Worm (Caenorhabditis elegans) whole organism, mixed stage, embryonic: ENCODE results near the gene fipr-4.

ENCODE experiments used
- M03D4.4 ChIP-seq: sonication (generic microtip); optimal IDR thresholded peaks from 2 replicates; lab custom pipeline; 2017; ENCODE audit warnings: mild to moderate bottlenecking, missing genetic modification characterization, missing compliant biosample characterization
- bed-3 ChIP-seq: fragments of 200-800 bp; sonication (Bioruptor generic); optimal IDR thresholded peaks from 3 replicates; lab custom pipeline; 2018; ENCODE audit warnings: mild to moderate bottlenecking, missing genetic modification characterization, moderate library complexity, missing compliant biosample characterization
- blmp-1 ChIP-seq: fragments of 150-350 bp; optimal IDR thresholded peaks from 2 replicates; lab custom pipeline; 2014; ENCODE audit warnings: missing biosample characterization, missing genetic modification characterization
- ceh-39 ChIP-seq: fragments of 150-350 bp; optimal IDR thresholded peaks from 2 replicates; lab custom pipeline; 2014; ENCODE audit warnings: missing biosample characterization, missing genetic modification characterization
- ceh-43 ChIP-seq: fragments of 200-800 bp; sonication (Bioruptor generic); optimal IDR thresholded peaks from 2 replicates; lab custom pipeline; 2018; ENCODE audit warnings: mild to moderate bottlenecking, missing genetic modification characterization, moderate library complexity, missing compliant biosample characterization
- ces-1 ChIP-seq: fragments of 150-350 bp; optimal IDR thresholded peaks from 2 replicates; lab custom pipeline; 2014; ENCODE audit warnings: missing biosample characterization, missing genetic modification reagents, missing genetic modification characterization
- cnd-1 ChIP-seq: fragments of 200-800 bp; sonication (Bioruptor generic); optimal IDR thresholded peaks from 2 replicates; lab custom pipeline; 2018; ENCODE audit warnings: mild to moderate bottlenecking, missing genetic modification characterization, missing compliant biosample characterization
- elt-1 ChIP-seq: sonication (generic microtip); optimal IDR thresholded peaks from 2 replicates; lab custom pipeline; 2017; ENCODE audit warnings: missing genetic modification characterization, mild to moderate bottlenecking, missing compliant biosample characterization, antibody characterized with exemption, moderate library complexity, borderline replicate concordance; ENCODE audit not compliant: insufficient read depth
- elt-3 ChIP-seq: fragments of 150-350 bp; optimal IDR thresholded peaks from 2 replicates; lab custom pipeline; 2014; ENCODE audit warnings: missing biosample characterization, missing genetic modification characterization
- flh-1 ChIP-seq: fragments of 200-800 bp; sonication (Bioruptor generic); optimal IDR thresholded peaks from 2 replicates; lab custom pipeline; 2018; ENCODE audit warnings: mild to moderate bottlenecking, missing genetic modification characterization, moderate library complexity, missing compliant biosample characterization
- ham-2 ChIP-seq: fragments of 200-800 bp; sonication (Bioruptor generic); optimal IDR thresholded peaks from 2 replicates; lab custom pipeline; 2018; ENCODE audit warnings: mild to moderate bottlenecking, missing genetic modification characterization, missing compliant biosample characterization
- hlh-1 ChIP-seq: fragments of 150-350 bp; optimal IDR thresholded peaks from 2 replicates; lab custom pipeline; 2014; ENCODE audit warnings: missing biosample characterization, missing genetic modification reagents, missing genetic modification characterization
- lin-13 ChIP-seq: fragments of 150-350 bp; optimal IDR thresholded peaks from 2 replicates; lab custom pipeline; 2014; ENCODE audit warnings: missing biosample characterization, missing genetic modification characterization
- lin-32 ChIP-seq: fragments of 200-800 bp; sonication (Bioruptor generic); optimal IDR thresholded peaks from 2 replicates; lab custom pipeline; 2018; ENCODE audit warnings: mild to moderate bottlenecking, missing genetic modification characterization, missing compliant biosample characterization
- lsy-2 ChIP-seq: fragments of 150-350 bp; optimal IDR thresholded peaks from 2 replicates; lab custom pipeline; 2014; ENCODE audit warnings: missing biosample characterization, missing genetic modification characterization
- mab-5 ChIP-seq: fragments of 150-350 bp; optimal IDR thresholded peaks from 2 replicates; lab custom pipeline; 2014; ENCODE audit warnings: missing biosample characterization, missing genetic modification characterization
- mep-1 ChIP-seq: fragments of 150-350 bp; optimal IDR thresholded peaks from 2 replicates; lab custom pipeline; 2017; ENCODE audit warnings: missing biosample characterization, missing genetic modification reagents, missing genetic modification characterization, inconsistent platforms
- mls-2 ChIP-seq: sonication (generic microtip); optimal IDR thresholded peaks from 2 replicates; lab custom pipeline; 2016; ENCODE audit warnings: mild to moderate bottlenecking, missing genetic modification characterization, moderate library complexity, missing compliant biosample characterization
- nhr-12 ChIP-seq: fragments of 150-350 bp; optimal IDR thresholded peaks from 2 replicates; lab custom pipeline; 2014; ENCODE audit warnings: missing biosample characterization, missing genetic modification characterization
- nhr-2 ChIP-seq: fragments of 150-350 bp; optimal IDR thresholded peaks from 2 replicates; lab custom pipeline; 2014; ENCODE audit warnings: missing biosample characterization, missing genetic modification characterization
- nhr-237 ChIP-seq: fragments of 150-350 bp; optimal IDR thresholded peaks from 2 replicates; lab custom pipeline; 2014; ENCODE audit warnings: missing biosample characterization, missing genetic modification characterization
- nhr-28 ChIP-seq: fragments of 150-350 bp; optimal IDR thresholded peaks from 2 replicates; lab custom pipeline; 2014; ENCODE audit warnings: missing biosample characterization, missing genetic modification characterization
- nhr-76 ChIP-seq: sonication (generic microtip); optimal IDR thresholded peaks from 2 replicates; lab custom pipeline; 2017; ENCODE audit warnings: missing biosample characterization, missing genetic modification characterization
- pha-4 ChIP-seq: fragments of 150-350 bp; optimal IDR thresholded peaks from 2 replicates; lab custom pipeline; 2018; ENCODE audit warnings: missing biosample characterization, missing genetic modification reagents, missing genetic modification characterization
- sem-2 ChIP-seq: fragments of 200-800 bp; sonication (Bioruptor generic); optimal IDR thresholded peaks from 2 replicates; lab custom pipeline; 2018; ENCODE audit warnings: mild to moderate bottlenecking, missing genetic modification characterization, missing compliant biosample characterization
- snpc-4 ChIP-seq: fragments of 150-350 bp; optimal IDR thresholded peaks from 2 replicates; lab custom pipeline; 2014; ENCODE audit warnings: missing biosample characterization, missing genetic modification characterization
- sptf-1 ChIP-seq: sonication (generic microtip); optimal IDR thresholded peaks from 2 replicates; lab custom pipeline; 2017; ENCODE audit warnings: mild to moderate bottlenecking, missing genetic modification characterization, moderate library complexity, missing compliant biosample characterization
- tbx-8 ChIP-seq: fragments of 200-800 bp; sonication (Bioruptor generic); optimal IDR thresholded peaks from 2 replicates; lab custom pipeline; 2018; ENCODE audit warnings: mild to moderate bottlenecking, missing genetic modification characterization, moderate library complexity, missing compliant biosample characterization
- unc-120 ChIP-seq: sonication (generic microtip); optimal IDR thresholded peaks from 2 replicates; lab custom pipeline; 2017; ENCODE audit warnings: missing genetic modification characterization, missing compliant biosample characterization; ENCODE audit not compliant: poor library complexity, severe bottlenecking
- unc-39 ChIP-seq: fragments of 150-350 bp; optimal IDR thresholded peaks from 2 replicates; lab custom pipeline; 2014; ENCODE audit warnings: missing biosample characterization, missing genetic modification characterization
- unc-62 ChIP-seq: fragments of 150-350 bp; optimal IDR thresholded peaks from 2 replicates; lab custom pipeline; 2014; ENCODE audit warnings: missing biosample characterization, missing genetic modification reagents, missing genetic modification characterization
- zip-8 ChIP-seq: fragments of 150-350 bp; optimal IDR thresholded peaks from 2 replicates; lab custom pipeline; 2014; ENCODE audit warnings: missing biosample characterization, missing genetic modification characterization

fipr-4 gene

DNA sequence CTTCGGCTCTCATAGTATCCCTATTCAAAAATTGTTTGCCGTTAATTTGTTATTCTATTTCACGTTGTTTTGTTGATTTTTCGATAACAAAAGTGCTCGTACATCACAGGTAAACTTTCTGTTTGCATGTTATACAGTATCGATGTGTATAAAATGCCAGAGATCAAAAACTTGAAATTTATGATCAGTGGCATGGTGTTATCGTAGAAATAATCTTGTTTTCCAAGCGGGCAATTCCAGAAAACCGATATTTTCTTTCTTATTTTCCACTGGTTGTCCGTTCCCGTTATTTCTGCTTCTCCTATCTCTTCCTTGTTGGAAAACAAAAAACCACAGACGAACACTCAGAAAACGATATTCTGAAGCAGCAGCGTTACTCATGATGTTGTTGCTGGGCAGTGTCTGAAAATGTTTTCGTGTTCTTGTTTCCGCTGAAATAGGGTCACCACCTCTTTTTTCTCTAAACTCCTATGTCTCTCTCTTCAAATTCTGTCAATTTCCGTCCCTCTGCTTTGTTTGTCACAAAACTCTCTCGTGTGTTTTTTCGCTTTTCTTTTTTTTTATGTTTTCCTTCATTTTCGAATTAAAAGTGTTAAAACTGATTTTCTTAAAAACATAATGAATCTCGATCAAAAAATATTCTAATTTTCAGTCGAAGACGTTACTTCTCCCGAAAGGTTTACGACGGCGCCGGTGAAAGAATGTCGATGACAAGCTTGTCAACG lies 20.2 kb upstream of the fipr-4 start, which contains the start of gene akt-1:
akt-1 (plus strand) TSS at position 651 of the 725 bp plus-strand sequence.
- no peak for TF ChIP-seq unc-39 (tag; lab: Kevin White, UChicago)
- no peak for TF ChIP-seq nhr-76
- no peak for TF ChIP-seq ceh-39 (tag; lab: Kevin White, UChicago)
- no peak for TF ChIP-seq hlh-1 (tag; lab: Kevin White, UChicago)
- TF ChIP-seq tbx-8 (GFP tag; lab: Kevin White, UChicago) = no peak
- TF ChIP-seq M03D4.4 = no peak
- TF ChIP-seq snpc-4 (tag; lab: Kevin White, UChicago) = no peak
- TF ChIP-seq flh-1 (GFP tag; lab: Kevin White, UChicago) = no peak
- no peak for TF ChIP-seq lin-13 (tag; lab: Kevin White, UChicago)
- TF ChIP-seq sptf-1 = no peak
- no peak for TF ChIP-seq elt-1 (tag; lab: Kevin White, UChicago)
- no peak for TF ChIP-seq zip-8 (tag; lab: Kevin White, UChicago)
- no peak for TF ChIP-seq blmp-1 (tag; lab: Kevin White, UChicago)

DNA sequence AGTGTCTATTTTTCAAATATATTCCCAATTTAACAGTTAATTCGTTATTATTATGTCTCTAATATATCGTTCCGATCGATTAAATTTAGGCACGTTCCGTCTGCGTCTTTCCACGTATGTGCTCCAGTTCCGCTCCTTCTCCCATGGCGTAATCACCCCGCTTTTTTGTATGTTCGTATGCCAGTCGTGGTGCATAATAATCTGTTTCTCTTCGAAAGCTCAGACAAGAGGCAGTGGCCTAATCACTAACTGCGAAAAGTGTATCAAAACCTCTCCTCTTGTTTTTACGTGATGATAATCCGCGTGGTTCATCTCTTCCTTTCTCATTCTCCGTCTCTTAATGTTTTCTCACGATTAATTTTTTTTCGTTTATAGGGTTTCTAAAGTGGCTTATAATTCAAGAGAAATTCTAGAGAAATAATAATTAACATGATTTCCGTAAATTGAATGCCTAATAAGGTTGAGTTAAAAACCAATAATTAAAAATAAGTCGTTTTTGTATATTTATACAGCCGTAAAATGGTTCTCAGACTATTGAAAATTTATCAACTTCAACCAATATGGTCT lies 19.5 kb upstream of the fipr-4 start:
- TF ChIP-seq bed-3 (GFP tag; lab: Kevin White, UChicago) = no peak
- no peak for TF ChIP-seq unc-62
- no peak for TF ChIP-seq lsy-2 (tag; lab: Kevin White, UChicago)
- no peak for TF ChIP-seq nhr-12
- no peak for TF ChIP-seq unc-39 (tag; lab: Kevin White, UChicago)
- TF ChIP-seq sem-2 = no peak
- no peak for TF ChIP-seq flh-1 (GFP tag; lab: Kevin White, UChicago)
- TF ChIP-seq mab-5 (tag; lab: Kevin White, UChicago) = no peak
- no peak for TF ChIP-seq mep-1 (tag; lab: Kevin White, UChicago)
- TF ChIP-seq zip-8 (tag; lab: Kevin White, UChicago) = no peak
- TF ChIP-seq snpc-4 (tag; lab: Kevin White, UChicago) = no peak
- no peak for TF ChIP-seq hlh-1 (tag; lab: Kevin White, UChicago)
- no peak for TF ChIP-seq elt-3 (tag; lab: Kevin White, UChicago)
- no peak for TF ChIP-seq ham-2 (GFP tag; lab: Kevin White, UChicago)
- no peak for TF ChIP-seq sptf-1
- TF ChIP-seq elt-1 (tag; lab: Kevin White, UChicago) = no peak
- no peak for TF ChIP-seq mls-2 (tag; lab: Kevin White, UChicago)
- TF ChIP-seq M03D4.4 = no peak
- no peak for TF ChIP-seq ceh-43 (GFP tag; lab: Kevin White, UChicago)
- no peak for TF ChIP-seq nhr-2 (tag; lab: Kevin White, UChicago)
- TF ChIP-seq, all 35 proteins: peak for 0

DNA sequence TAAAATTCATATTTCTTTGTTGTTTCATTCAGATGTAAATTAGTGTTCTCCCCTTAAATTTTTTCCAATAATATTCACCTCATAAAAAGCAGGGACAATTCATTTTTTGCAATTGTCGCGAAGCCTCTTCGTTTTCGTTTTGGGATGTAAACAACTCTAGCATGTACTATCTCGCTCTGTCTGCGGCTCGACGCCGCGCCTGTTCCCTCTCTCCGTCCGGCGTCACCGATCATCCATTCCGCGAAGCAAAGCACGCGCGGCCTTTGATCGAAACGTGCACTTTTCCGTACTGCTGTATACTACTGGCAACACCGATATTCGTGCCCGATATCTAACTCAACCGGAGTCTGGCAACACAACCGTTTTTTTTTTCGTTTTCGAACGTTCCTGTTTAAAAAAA lies 18.7 kb upstream of the fipr-4 start:
- TF ChIP-seq pha-4 (tag; lab: Kevin White, UChicago) = peak; percentile 75
- TF ChIP-seq ceh-39 (tag; lab: Kevin White, UChicago) = no peak
- TF ChIP-seq flh-1 (GFP tag; lab: Kevin White, UChicago) = no peak
- TF ChIP-seq nhr-2 (tag; lab: Kevin White, UChicago) = no peak
- no peak for TF ChIP-seq lin-32 (GFP tag; lab: Kevin White, UChicago)
- no peak for TF ChIP-seq nhr-28 (tag; lab: Kevin White, UChicago)
- TF ChIP-seq mls-2 (tag; lab: Kevin White, UChicago) = no peak

DNA sequence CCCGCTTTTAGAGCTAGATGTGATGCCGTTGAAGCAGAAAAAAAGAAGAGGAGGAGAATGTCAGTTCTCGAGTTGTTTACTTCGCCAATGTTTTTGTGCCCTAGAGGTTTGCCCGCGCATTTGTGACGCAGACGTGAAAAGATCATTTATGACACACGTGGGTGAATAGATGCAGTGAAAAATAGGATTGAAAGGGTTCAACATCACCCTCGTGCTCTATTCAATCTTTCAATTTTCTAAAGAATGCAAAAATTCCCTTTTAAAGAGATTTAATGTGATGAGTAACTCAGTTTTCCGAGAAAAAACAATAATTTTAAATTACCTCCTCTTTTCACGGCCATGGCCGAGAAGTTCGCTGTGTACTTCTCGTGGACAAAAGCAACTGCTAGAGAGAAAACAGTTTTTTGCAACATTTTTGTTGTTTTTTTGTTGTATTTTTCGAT lies 18.2 kb upstream of the fipr-4 start:
- TF ChIP-seq ces-1 (GFP tag; lab: Kevin White, UChicago) (peak; percentile 2), snpc-4 (tag; lab: Kevin White, UChicago) (no peak)

DNA sequence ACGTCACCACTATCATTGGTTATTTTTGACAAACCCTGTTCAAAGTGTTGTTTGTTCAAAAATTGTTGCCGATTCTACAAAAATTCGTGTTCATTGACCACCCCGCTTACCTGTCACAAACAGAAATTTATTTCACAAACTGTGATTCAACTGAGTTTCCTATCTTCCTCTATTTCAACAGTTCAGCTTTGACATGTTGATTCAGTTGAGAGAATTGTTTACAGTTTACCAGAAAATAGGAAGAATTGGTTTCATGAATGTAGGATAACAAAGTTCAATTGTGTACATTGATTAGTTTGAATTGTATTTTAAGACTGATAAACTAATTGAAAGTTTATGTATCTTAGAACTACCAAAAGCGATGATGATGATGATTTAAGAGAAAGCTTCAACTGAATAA lies 17.4 kb upstream of the fipr-4 start:
- TF ChIP-seq ham-2 (GFP tag; lab: Kevin White, UChicago) = no peak
- TF ChIP-seq flh-1 (GFP tag; lab: Kevin White, UChicago) = no peak
- TF ChIP-seq nhr-76 = no peak
- TF ChIP-seq ceh-43 (GFP tag; lab: Kevin White, UChicago) = no peak
- no peak for TF ChIP-seq nhr-2 (tag; lab: Kevin White, UChicago)
- TF ChIP-seq ces-1 (GFP tag; lab: Kevin White, UChicago) = no peak
- TF ChIP-seq nhr-237 (tag; lab: Kevin White, UChicago) = no peak
- TF ChIP-seq unc-120 = no peak
- TF ChIP-seq mls-2 (tag; lab: Kevin White, UChicago) = no peak
- no peak for TF ChIP-seq cnd-1 (tag; lab: Kevin White, UChicago)
- no peak for TF ChIP-seq unc-62
- no peak for TF ChIP-seq elt-3 (tag; lab: Kevin White, UChicago)
- no peak for TF ChIP-seq bed-3 (GFP tag; lab: Kevin White, UChicago)
- TF ChIP-seq M03D4.4 = no peak
- no peak for TF ChIP-seq elt-1 (tag; lab: Kevin White, UChicago)
- TF ChIP-seq lin-13 (tag; lab: Kevin White, UChicago) = no peak
- TF ChIP-seq ceh-39 (tag; lab: Kevin White, UChicago) = no peak
